Worm (Caenorhabditis elegans) whole organism, L3 larva: Measurements from ENCODE around the gene ptp-3.
A peak's percentile ranks its signal among the peaks of the same experiment; 100 is the strongest.

Experiments used
- nhr-12 ChIP-seq: fragments of 150-350 bp; optimal IDR thresholded peaks from 2 replicates; lab custom pipeline; 2014; ENCODE audit warnings: missing biosample characterization, missing genetic modification characterization
- nhr-76 ChIP-seq: fragments of 150-350 bp; sonication (generic microtip); optimal IDR thresholded peaks from 5 replicates; lab custom pipeline; 2014; ENCODE audit warnings: missing biosample characterization, missing genetic modification characterization
- pha-4 ChIP-seq: fragments of 150-350 bp; optimal IDR thresholded peaks from 2 replicates; lab custom pipeline; 2014; ENCODE audit warnings: missing biosample characterization, missing genetic modification reagents, missing genetic modification characterization

DNA sequence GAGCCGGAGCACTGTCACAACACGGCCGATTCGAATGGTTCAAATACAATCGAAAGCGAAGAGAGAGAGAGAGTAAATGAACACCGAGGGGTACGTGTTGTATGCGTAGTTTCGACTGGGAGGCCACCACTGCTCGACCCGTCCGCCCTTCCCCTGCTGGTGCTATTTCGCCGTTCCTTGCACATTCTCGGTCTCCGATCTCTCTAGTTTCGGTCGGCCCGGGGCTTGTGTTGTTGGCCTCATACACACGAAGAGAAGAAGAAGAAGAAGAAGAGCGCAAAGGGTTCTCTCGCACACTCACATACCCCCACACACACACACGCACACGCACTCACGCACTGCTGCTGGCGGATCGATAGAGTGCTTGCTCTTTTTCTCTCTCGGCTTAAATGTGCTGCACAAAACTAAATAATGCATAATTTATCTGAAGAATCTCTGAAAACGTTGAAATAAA, 67.6 kb downstream of the ptp-3 start:
- TF ChIP-seq nhr-76 (tag; lab: Kevin White, UChicago) = no peak
- peak; percentile 64 for TF ChIP-seq pha-4
- no peak for TF ChIP-seq nhr-12 (tag; lab: Kevin White, UChicago)
